Worm (Caenorhabditis elegans) whole organism, L2 larva: Measurements from ENCODE around the gene clec-80.

ENCODE experiments used
- alr-1 ChIP-seq: fragments of 150-350 bp; optimal IDR thresholded peaks from 2 replicates; lab custom pipeline; 2014; ENCODE audit warnings: missing biosample characterization, missing genetic modification characterization
- ama-1 ChIP-seq: fragments of 150-350 bp; optimal IDR thresholded peaks from 2 replicates; lab custom pipeline; 2018; ENCODE audit warnings: inconsistent platforms
- gmeb-1 ChIP-seq: fragments of 150-350 bp; optimal IDR thresholded peaks from 2 replicates; lab custom pipeline; 2014; ENCODE audit warnings: missing biosample characterization, missing genetic modification characterization
- nhr-25 ChIP-seq: fragments of 150-350 bp; sonication (generic microtip); optimal IDR thresholded peaks from 3 replicates; lab custom pipeline; 2014; ENCODE audit warnings: missing biosample characterization, missing genetic modification characterization
- sma-3 ChIP-seq: sonication (generic microtip); optimal IDR thresholded peaks from 2 replicates; lab custom pipeline; 2016; ENCODE audit warnings: missing genetic modification reagents, missing genetic modification characterization, missing compliant biosample characterization
- unc-55 ChIP-seq: fragments of 150-350 bp; sonication (generic microtip); optimal IDR thresholded peaks from 3 replicates; lab custom pipeline; 2014; ENCODE audit warnings: missing biosample characterization, missing genetic modification reagents, missing genetic modification characterization

ce11 chrIV:2817038-2817437 is 6.5 kb upstream of the clec-80 start:
- no peak for TF ChIP-seq unc-55
- no peak for TF ChIP-seq ama-1
- no peak for TF ChIP-seq alr-1 (tag; lab: Kevin White, UChicago)
- TF ChIP-seq sma-3 = no peak
- TF ChIP-seq nhr-25 (tag; lab: Kevin White, UChicago) = no peak
- no peak for TF ChIP-seq gmeb-1 (tag; lab: Kevin White, UChicago)
